Worm (Caenorhabditis elegans) whole organism, L3 larva: ENCODE measurements around the gene zyg-11.

Source experiments
- ama-1 ChIP-seq: fragments of 150-350 bp; optimal IDR thresholded peaks from 2 replicates; lab custom pipeline; 2018
- daf-12 ChIP-seq: fragments of 150-350 bp; optimal IDR thresholded peaks from 2 replicates; lab custom pipeline; 2014; ENCODE audit warnings: missing biosample characterization, missing genetic modification reagents, missing genetic modification characterization
- egl-27 ChIP-seq: sonication (generic microtip); optimal IDR thresholded peaks from 4 replicates; lab custom pipeline; 2017; ENCODE audit warnings: missing biosample characterization, missing genetic modification reagents, missing genetic modification characterization
- elt-1 ChIP-seq: fragments of 150-350 bp; optimal IDR thresholded peaks from 2 replicates; lab custom pipeline; 2014; ENCODE audit warnings: missing biosample characterization, missing genetic modification characterization
- elt-3 ChIP-seq, 3 experiments: fragments of 150-350 bp in 1 of 3; sonication (generic microtip) in 2 of 3; optimal IDR thresholded peaks; 2 replicates in 2 of 3; 4 replicates in 1 of 3; lab custom pipeline; 2014 to 2017; ENCODE audit warnings: missing biosample characterization in 3 of 3, missing genetic modification characterization in 3 of 3
- fkh-10 ChIP-seq: sonication (generic microtip); optimal IDR thresholded peaks from 2 replicates; lab custom pipeline; 2017; ENCODE audit warnings: missing biosample characterization, missing genetic modification reagents, missing genetic modification characterization
- fos-1 ChIP-seq: fragments of 150-350 bp; optimal IDR thresholded peaks from 2 replicates; lab custom pipeline; 2014; ENCODE audit warnings: missing biosample characterization, missing genetic modification characterization
- nhr-76 ChIP-seq: fragments of 150-350 bp; sonication (generic microtip); optimal IDR thresholded peaks from 5 replicates; lab custom pipeline; 2014; ENCODE audit warnings: missing biosample characterization, missing genetic modification characterization
- pha-4 ChIP-seq: fragments of 150-350 bp; optimal IDR thresholded peaks from 2 replicates; lab custom pipeline; 2014; ENCODE audit warnings: missing biosample characterization, missing genetic modification reagents, missing genetic modification characterization
- tbx-2 ChIP-seq: sonication (generic microtip); optimal IDR thresholded peaks from 2 replicates; lab custom pipeline; 2016; ENCODE audit warnings: mild to moderate bottlenecking, missing genetic modification characterization, missing compliant biosample characterization
- unc-62 ChIP-seq: fragments of 150-350 bp; sonication (generic microtip); optimal IDR thresholded peaks from 4 replicates; lab custom pipeline; 2014; ENCODE audit warnings: missing biosample characterization, missing genetic modification reagents, missing genetic modification characterization
- ztf-11 ChIP-seq: fragments of 150-350 bp; optimal IDR thresholded peaks from 2 replicates; lab custom pipeline; 2014; ENCODE audit warnings: missing biosample characterization, missing genetic modification characterization

DNA sequence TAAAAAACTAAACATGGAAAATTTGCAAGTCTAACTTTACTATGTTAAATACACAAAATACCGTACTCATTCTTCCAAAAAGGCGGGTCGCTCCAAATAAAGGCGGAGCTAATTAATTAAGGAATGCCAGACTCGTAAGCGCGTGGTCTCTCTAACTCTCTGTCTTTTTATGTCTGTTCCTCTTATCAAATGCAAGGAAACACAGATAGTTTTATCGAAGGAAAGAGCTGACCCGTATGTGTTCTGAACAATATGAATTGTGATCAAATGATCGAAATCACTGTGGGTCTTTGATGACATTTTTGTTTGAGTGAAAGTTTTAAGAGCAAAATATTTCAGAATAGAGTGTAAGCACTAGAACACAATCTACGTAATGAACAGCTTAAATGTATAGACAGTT is 16.1 kb upstream of the zyg-11 start:
- no peak for TF ChIP-seq ama-1 (lab: Kevin White, UChicago)
- no peak for TF ChIP-seq nhr-76 (tag; lab: Kevin White, UChicago)
- TF ChIP-seq tbx-2, result no peak
- no peak for TF ChIP-seq ztf-11 (tag; lab: Kevin White, UChicago)
- peak; percentile 13 for TF ChIP-seq pha-4 (tag; lab: Kevin White, UChicago)
- no peak for TF ChIP-seq unc-62 (GFP tag; lab: Kevin White, UChicago)
- no peak for TF ChIP-seq daf-12 (tag; lab: Kevin White, UChicago)
- TF ChIP-seq elt-3 (tag; optimal IDR thresholded peaks at IDR 0.05; lab: Kevin White, UChicago), result no peak
- TF ChIP-seq fos-1 (tag; lab: Kevin White, UChicago), result no peak
- TF ChIP-seq elt-1 (tag; lab: Kevin White, UChicago), result no peak
- no peak for TF ChIP-seq fkh-10 (GFP tag; lab: Kevin White, UChicago)
- TF ChIP-seq egl-27, result no peak
